Fruit fly (Drosophila melanogaster): ENCODE results near the gene Tim9a.

Tim9a gene

dm6 chrX:13383770-13384169 is 1.2 kb upstream of the Tim9a start (continued):
- TF ChIP-seq pfk (GFP tag; optimal IDR thresholded peaks at IDR 0.05) (peak; percentile 11), ase (GFP tag; IDR thresholded peaks at IDR 0.05) (peak; percentile 30; the same call in 1 of the 3 replicates), dm (GFP tag; optimal IDR thresholded peaks at IDR 0.05) (peak; percentile 40), CG18262 (tag; optimal IDR thresholded peaks at IDR 0.05) (peak; percentile 19), CG5180 (GFP tag; optimal IDR thresholded peaks at IDR 0.05) (peak; percentile 12), CG11560 (tag; IDR thresholded peaks at IDR 0.05) (no peak), MBD-R2 (GFP tag; IDR thresholded peaks at IDR 0.05) (peak; percentile 70), HmgZ (tag; optimal IDR thresholded peaks at IDR 0.05) (peak; percentile 86), CG34422 (GFP tag; IDR thresholded peaks at IDR 0.05) (peak; percentile 91), CG30403 (GFP tag; optimal IDR thresholded peaks at IDR 0.05) (peak; percentile 55), CrebB (tag; optimal IDR thresholded peaks at IDR 0.05) (no peak), CG7556 (GFP tag; optimal IDR thresholded peaks at IDR 0.05) (no peak), CG7786 (GFP tag; optimal IDR thresholded peaks at IDR 0.05) (peak; percentile 48), zfh1 (GFP tag; IDR thresholded peaks at IDR 0.05) (peak; percentile 56; the same call in 1 of the 3 replicates), sisA (GFP tag; IDR thresholded peaks at IDR 0.05) (peak; percentile 66), Optix (GFP tag; IDR thresholded peaks at IDR 0.05) (0 out of 3 replicates have a peak, but pooled peaks have one; percentile 45), crol (GFP tag; IDR thresholded peaks at IDR 0.05) (no peak), CG4854 (GFP tag; optimal IDR thresholded peaks at IDR 0.05) (peak; percentile 14), PHDP (tag; optimal IDR thresholded peaks at IDR 0.05) (peak; percentile 2), her (GFP tag; optimal IDR thresholded peaks at IDR 0.05) (peak; percentile 70), wdn (GFP tag; IDR thresholded peaks at IDR 0.05) (peak; percentile 42; the same call in 1 of the 2 replicates), CG14710 (tag; optimal IDR thresholded peaks at IDR 0.05) (peak; percentile 13), CG2202 (tag; optimal IDR thresholded peaks at IDR 0.05) (no peak), dan (GFP tag; IDR thresholded peaks at IDR 0.05) (no peak), C15 (GFP tag; IDR thresholded peaks at IDR 0.05) (no peak), ATbp (GFP tag; optimal IDR thresholded peaks at IDR 0.05) (peak; percentile 29), CG2889 (GFP tag; IDR thresholded peaks at IDR 0.05) (no peak), CG17385 (GFP tag; optimal IDR thresholded peaks at IDR 0.05) (peak; percentile 37), klu (GFP tag; IDR thresholded peaks at IDR 0.05) (no peak), ab (GFP tag; optimal IDR thresholded peaks at IDR 0.05) (peak; percentile 40), Meics (GFP tag; optimal IDR thresholded peaks at IDR 0.05) (peak; percentile 65), CG18599 (GFP tag; optimal IDR thresholded peaks at IDR 0.05) (peak; percentile 39), Ets65A (GFP tag) (peak; percentile 91), Xbp1 (GFP tag; optimal IDR thresholded peaks at IDR 0.05) (peak; percentile 69), HLHmδ (GFP tag; optimal IDR thresholded peaks at IDR 0.05) (peak; percentile 57), shn (GFP tag; optimal IDR thresholded peaks at IDR 0.05) (peak; percentile 44), ssp (GFP tag; IDR thresholded peaks at IDR 0.05) (no peak), dmrt99B (tag; optimal IDR thresholded peaks at IDR 0.05) (peak; percentile 44), pan (optimal IDR thresholded peaks at IDR 0.05) (no peak), pan (GFP tag; optimal IDR thresholded peaks at IDR 0.05 in 1 of 2, IDR thresholded peaks at IDR 0.05 in 1 of 2) (peak in 1 of 2 experiments; percentile 63), toy (GFP tag; IDR thresholded peaks at IDR 0.05) (no peak), grn (GFP tag; optimal IDR thresholded peaks at IDR 0.05) (no peak), CkIIα-i1 (GFP tag; IDR thresholded peaks at IDR 0.05) (no peak), sna (GFP tag; IDR thresholded peaks at IDR 0.05; ENCODE audit: partially characterized antibody) (no peak), CG2116 (GFP tag; optimal IDR thresholded peaks at IDR 0.05) (peak; percentile 10), Asciz (GFP tag; optimal IDR thresholded peaks at IDR 0.05) (peak; percentile 5), MESR4 (GFP tag; optimal IDR thresholded peaks at IDR 0.05) (peak; percentile 32), CG17829 (tag; optimal IDR thresholded peaks at IDR 0.05) (peak; percentile 17), Ravus (GFP tag; IDR thresholded peaks at IDR 0.05) (no peak), CG31224 (GFP tag; IDR thresholded peaks at IDR 0.05) (no peak), ro (GFP tag; IDR thresholded peaks at IDR 0.05) (no peak), dmrt11E (tag; optimal IDR thresholded peaks at IDR 0.05) (no peak)
